Fruit fly (Drosophila melanogaster): ENCODE data around the gene CG2772.

DNA sequence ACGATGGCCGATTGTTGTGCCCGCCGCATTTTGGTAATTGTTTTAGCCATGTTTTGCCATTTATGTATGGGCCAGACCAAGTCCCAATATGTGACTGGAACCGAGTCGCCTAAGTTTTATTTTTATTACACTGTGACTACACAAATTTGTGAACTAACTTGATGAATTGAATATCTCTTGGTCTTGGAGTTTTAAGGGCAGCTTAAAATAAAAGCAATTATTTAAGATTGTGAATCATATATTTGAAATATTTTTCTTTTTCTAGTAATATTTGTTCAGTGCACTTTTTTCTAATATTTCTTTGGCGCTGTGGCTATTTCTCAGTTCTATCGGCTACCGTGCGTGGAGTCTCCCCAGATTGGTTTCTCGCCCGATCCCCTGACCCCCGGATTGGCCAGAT is 47.7 kb downstream of the CG2772 start:
- TF ChIP-seq pan (optimal IDR thresholded peaks at IDR 0.05) (no peak), CG8478 (optimal IDR thresholded peaks at IDR 0.05) (no peak), psq (optimal IDR thresholded peaks at IDR 0.05) (no peak), usp (GFP tag; optimal IDR thresholded peaks at IDR 0.05) (no peak)
